Worm (Caenorhabditis elegans) whole organism, L4 larva: ENCODE results near the gene sart-3.

Source experiments
- nhr-10 ChIP-seq: fragments of 150-350 bp; optimal IDR thresholded peaks from 2 replicates; lab custom pipeline; 2014; ENCODE audit warnings: missing biosample characterization, missing genetic modification characterization
- tra-1 ChIP-seq: fragments of 200-800 bp; sonication (Bioruptor generic); IDR thresholded peaks from 2 replicates; pipeline ENCODE4 v1.3.6; 2022; ENCODE audit warnings: missing genetic modification reagents, missing genetic modification characterization, missing compliant biosample characterization

DNA sequence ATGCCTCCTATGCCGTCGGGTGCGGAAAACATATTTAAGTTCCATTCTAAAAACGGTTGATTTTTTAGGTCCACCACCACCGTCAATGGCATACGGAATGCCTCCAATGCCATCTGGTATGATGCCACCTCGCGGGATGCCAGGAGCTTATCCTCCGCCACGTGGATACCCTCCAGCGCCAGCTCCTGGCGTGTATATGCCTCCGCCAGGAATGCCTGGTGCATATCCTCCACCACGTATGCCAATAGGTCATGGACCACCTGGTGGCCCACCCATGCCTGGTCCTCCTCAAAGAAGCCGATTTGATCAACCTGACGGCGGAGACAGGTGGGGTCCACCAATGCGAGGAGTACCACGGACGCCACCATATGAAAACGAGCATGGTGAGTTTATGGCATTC, 21.3 kb downstream of the sart-3 start:
- TF ChIP-seq nhr-10, result no peak
- no peak for TF ChIP-seq tra-1
